Worm (Caenorhabditis elegans) whole organism, mixed stage, embryonic: ENCODE measurements around the gene C50F4.16.

Experiments used
- M03D4.4 ChIP-seq: sonication (generic microtip); optimal IDR thresholded peaks from 2 replicates; lab custom pipeline; 2017; ENCODE audit warnings: mild to moderate bottlenecking, missing genetic modification characterization, missing compliant biosample characterization
- bed-3 ChIP-seq: fragments of 200-800 bp; sonication (Bioruptor generic); optimal IDR thresholded peaks from 3 replicates; lab custom pipeline; 2018; ENCODE audit warnings: mild to moderate bottlenecking, missing genetic modification characterization, moderate library complexity, missing compliant biosample characterization
- blmp-1 ChIP-seq: fragments of 150-350 bp; optimal IDR thresholded peaks from 2 replicates; lab custom pipeline; 2014; ENCODE audit warnings: missing biosample characterization, missing genetic modification characterization
- ceh-43 ChIP-seq: fragments of 200-800 bp; sonication (Bioruptor generic); optimal IDR thresholded peaks from 2 replicates; lab custom pipeline; 2018; ENCODE audit warnings: mild to moderate bottlenecking, missing genetic modification characterization, moderate library complexity, missing compliant biosample characterization
- ces-1 ChIP-seq: fragments of 150-350 bp; optimal IDR thresholded peaks from 2 replicates; lab custom pipeline; 2014; ENCODE audit warnings: missing biosample characterization, missing genetic modification reagents, missing genetic modification characterization
- cnd-1 ChIP-seq: fragments of 200-800 bp; sonication (Bioruptor generic); optimal IDR thresholded peaks from 2 replicates; lab custom pipeline; 2018; ENCODE audit warnings: mild to moderate bottlenecking, missing genetic modification characterization, missing compliant biosample characterization
- drap-1 ChIP-seq: fragments of 200-800 bp; sonication (Bioruptor generic); optimal IDR thresholded peaks from 3 replicates; lab custom pipeline; 2018; ENCODE audit warnings: mild to moderate bottlenecking, missing genetic modification characterization, missing compliant biosample characterization
- elt-3 ChIP-seq: fragments of 150-350 bp; optimal IDR thresholded peaks from 2 replicates; lab custom pipeline; 2014; ENCODE audit warnings: missing biosample characterization, missing genetic modification characterization
- flh-1 ChIP-seq: fragments of 200-800 bp; sonication (Bioruptor generic); optimal IDR thresholded peaks from 2 replicates; lab custom pipeline; 2018; ENCODE audit warnings: mild to moderate bottlenecking, missing genetic modification characterization, moderate library complexity, missing compliant biosample characterization
- ham-2 ChIP-seq: fragments of 200-800 bp; sonication (Bioruptor generic); optimal IDR thresholded peaks from 2 replicates; lab custom pipeline; 2018; ENCODE audit warnings: mild to moderate bottlenecking, missing genetic modification characterization, missing compliant biosample characterization
- hlh-1 ChIP-seq: fragments of 150-350 bp; optimal IDR thresholded peaks from 2 replicates; lab custom pipeline; 2014; ENCODE audit warnings: missing biosample characterization, missing genetic modification reagents, missing genetic modification characterization
- lin-13 ChIP-seq: fragments of 150-350 bp; optimal IDR thresholded peaks from 2 replicates; lab custom pipeline; 2014; ENCODE audit warnings: missing biosample characterization, missing genetic modification characterization
- lin-32 ChIP-seq: fragments of 200-800 bp; sonication (Bioruptor generic); optimal IDR thresholded peaks from 2 replicates; lab custom pipeline; 2018; ENCODE audit warnings: mild to moderate bottlenecking, missing genetic modification characterization, missing compliant biosample characterization
- lsy-2 ChIP-seq: fragments of 150-350 bp; optimal IDR thresholded peaks from 2 replicates; lab custom pipeline; 2014; ENCODE audit warnings: missing biosample characterization, missing genetic modification characterization
- mab-5 ChIP-seq: fragments of 150-350 bp; optimal IDR thresholded peaks from 2 replicates; lab custom pipeline; 2014; ENCODE audit warnings: missing biosample characterization, missing genetic modification characterization
- mls-2 ChIP-seq: sonication (generic microtip); optimal IDR thresholded peaks from 2 replicates; lab custom pipeline; 2016; ENCODE audit warnings: mild to moderate bottlenecking, missing genetic modification characterization, moderate library complexity, missing compliant biosample characterization
- nhr-12 ChIP-seq: fragments of 150-350 bp; optimal IDR thresholded peaks from 2 replicates; lab custom pipeline; 2014; ENCODE audit warnings: missing biosample characterization, missing genetic modification characterization
- nhr-2 ChIP-seq: fragments of 150-350 bp; optimal IDR thresholded peaks from 2 replicates; lab custom pipeline; 2014; ENCODE audit warnings: missing biosample characterization, missing genetic modification characterization
- nhr-237 ChIP-seq: fragments of 150-350 bp; optimal IDR thresholded peaks from 2 replicates; lab custom pipeline; 2014; ENCODE audit warnings: missing biosample characterization, missing genetic modification characterization
- nhr-28 ChIP-seq: fragments of 150-350 bp; optimal IDR thresholded peaks from 2 replicates; lab custom pipeline; 2014; ENCODE audit warnings: missing biosample characterization, missing genetic modification characterization
- nhr-76 ChIP-seq: sonication (generic microtip); optimal IDR thresholded peaks from 2 replicates; lab custom pipeline; 2017; ENCODE audit warnings: missing biosample characterization, missing genetic modification characterization
- sem-2 ChIP-seq: fragments of 200-800 bp; sonication (Bioruptor generic); optimal IDR thresholded peaks from 2 replicates; lab custom pipeline; 2018; ENCODE audit warnings: mild to moderate bottlenecking, missing genetic modification characterization, missing compliant biosample characterization
- snpc-4 ChIP-seq: fragments of 150-350 bp; optimal IDR thresholded peaks from 2 replicates; lab custom pipeline; 2014; ENCODE audit warnings: missing biosample characterization, missing genetic modification characterization
- sptf-1 ChIP-seq: sonication (generic microtip); optimal IDR thresholded peaks from 2 replicates; lab custom pipeline; 2017; ENCODE audit warnings: mild to moderate bottlenecking, missing genetic modification characterization, moderate library complexity, missing compliant biosample characterization
- unc-120 ChIP-seq: sonication (generic microtip); optimal IDR thresholded peaks from 2 replicates; lab custom pipeline; 2017; ENCODE audit warnings: missing genetic modification characterization, missing compliant biosample characterization; ENCODE audit not compliant: poor library complexity, severe bottlenecking
- unc-39 ChIP-seq: fragments of 150-350 bp; optimal IDR thresholded peaks from 2 replicates; lab custom pipeline; 2014; ENCODE audit warnings: missing biosample characterization, missing genetic modification characterization
- zip-8 ChIP-seq: fragments of 150-350 bp; optimal IDR thresholded peaks from 2 replicates; lab custom pipeline; 2014; ENCODE audit warnings: missing biosample characterization, missing genetic modification characterization
- ztf-11 ChIP-seq: fragments of 150-350 bp; optimal IDR thresholded peaks from 2 replicates; lab custom pipeline; 2014; ENCODE audit warnings: missing biosample characterization, missing genetic modification characterization

C50F4.16 gene

ce11 chrV:9500826-9501451, 40.5 kb downstream of the C50F4.16 start, which contains the start of gene swt-5:
Gene swt-5 (plus strand): TSS chrV:9501401.
- TF ChIP-seq ham-2 (GFP tag; lab: Kevin White, UChicago), result no peak
- no peak for TF ChIP-seq bed-3 (GFP tag; lab: Kevin White, UChicago)

- TF ChIP-seq lin-13, result no peak
- no peak for TF ChIP-seq mls-2 (tag; lab: Kevin White, UChicago)
- no peak for TF ChIP-seq ceh-43 (GFP tag; lab: Kevin White, UChicago)
- no peak for TF ChIP-seq nhr-28 (tag; lab: Kevin White, UChicago)
- TF ChIP-seq sem-2, result no peak
- no peak for TF ChIP-seq unc-39 (tag; lab: Kevin White, UChicago)
- TF ChIP-seq nhr-76 (tag; lab: Kevin White, UChicago), result no peak
- TF ChIP-seq elt-3, result no peak
- TF ChIP-seq lsy-2 (tag; lab: Kevin White, UChicago), result no peak
- TF ChIP-seq cnd-1 (tag; lab: Kevin White, UChicago), result no peak
- TF ChIP-seq mab-5 (tag; lab: Kevin White, UChicago), result no peak
- TF ChIP-seq ces-1, result no peak
These were observed 42.1 kb downstream of the C50F4.16 start for ce11 chrV:9499295-9499694.

- TF ChIP-seq ztf-11 (tag; lab: Kevin White, UChicago) (no peak), nhr-237 (no peak)
These were observed 44.7 kb downstream of the C50F4.16 start, which contains the start of gene gsnl-1 for ce11 chrV:9496742-9497141. Gene gsnl-1 (plus strand): TSS chrV:9497042.

ce11 chrV:9492460-9492859, 48.9 kb downstream of the C50F4.16 start:
- TF ChIP-seq drap-1 (GFP tag; lab: Kevin White, UChicago) (no peak), unc-39 (tag; lab: Kevin White, UChicago) (no peak), nhr-12 (tag; lab: Kevin White, UChicago) (no peak), zip-8 (tag; lab: Kevin White, UChicago) (no peak), unc-120 (no peak), elt-3 (no peak), blmp-1 (tag; lab: Kevin White, UChicago) (no peak), sptf-1 (tag; lab: Kevin White, UChicago) (no peak), bed-3 (GFP tag; lab: Kevin White, UChicago) (no peak), ceh-43 (GFP tag; lab: Kevin White, UChicago) (no peak), M03D4.4 (tag; lab: Kevin White, UChicago) (no peak), nhr-76 (tag; lab: Kevin White, UChicago) (no peak), ces-1 (no peak), ztf-11 (tag; lab: Kevin White, UChicago) (no peak), nhr-2 (tag; lab: Kevin White, UChicago) (no peak), mab-5 (tag; lab: Kevin White, UChicago) (no peak), lsy-2 (tag; lab: Kevin White, UChicago) (no peak), snpc-4 (tag; lab: Kevin White, UChicago) (no peak)

ce11 chrV:9491440-9492160, 49.8 kb downstream of the C50F4.16 start, which contains the start of gene K06A4.7:
Gene K06A4.7 (minus strand): TSS chrV:9491490.
- TF ChIP-seq hlh-1 (tag; lab: Kevin White, UChicago), result no peak
- TF ChIP-seq ztf-11 (tag; lab: Kevin White, UChicago), result no peak
- no peak for TF ChIP-seq nhr-237
- TF ChIP-seq M03D4.4 (tag; lab: Kevin White, UChicago), result no peak
- no peak for TF ChIP-seq cnd-1 (tag; lab: Kevin White, UChicago)
- TF ChIP-seq flh-1, result no peak
- TF ChIP-seq nhr-12 (tag; lab: Kevin White, UChicago), result no peak
- TF ChIP-seq snpc-4 (tag; lab: Kevin White, UChicago), result no peak
- no peak for TF ChIP-seq lin-32 (GFP tag; lab: Kevin White, UChicago)
- TF ChIP-seq, all 35 proteins: peak for 0
